Worm (Caenorhabditis elegans) whole organism, L2 larva: ENCODE measurements around the gene F14E5.8.

Source experiments
- C34F6.9 ChIP-seq: fragments of 150-350 bp; optimal IDR thresholded peaks from 2 replicates; lab custom pipeline; 2014; ENCODE audit warnings: missing biosample characterization, missing genetic modification characterization
- F13H6.1 ChIP-seq: sonication (generic microtip); optimal IDR thresholded peaks from 2 replicates; lab custom pipeline; 2016; ENCODE audit warnings: missing genetic modification characterization, missing compliant biosample characterization
- alr-1 ChIP-seq: fragments of 150-350 bp; optimal IDR thresholded peaks from 2 replicates; lab custom pipeline; 2014; ENCODE audit warnings: missing biosample characterization, missing genetic modification characterization
- aly-2 ChIP-seq: fragments of 150-350 bp; optimal IDR thresholded peaks from 2 replicates; lab custom pipeline; 2014; ENCODE audit warnings: missing biosample characterization, missing genetic modification characterization
- ama-1 ChIP-seq: fragments of 150-350 bp; optimal IDR thresholded peaks from 2 replicates; lab custom pipeline; 2018; ENCODE audit warnings: inconsistent platforms
- blmp-1 ChIP-seq: sonication (generic microtip); optimal IDR thresholded peaks from 2 replicates; lab custom pipeline; 2017; ENCODE audit warnings: missing genetic modification characterization, mild to moderate bottlenecking, missing compliant biosample characterization, antibody characterized with exemption, moderate library complexity; ENCODE audit not compliant: insufficient read depth
- ceh-16 ChIP-seq: fragments of 150-350 bp; optimal IDR thresholded peaks from 2 replicates; lab custom pipeline; 2014; ENCODE audit warnings: missing biosample characterization, missing genetic modification characterization
- ceh-82 ChIP-seq: fragments of 150-350 bp; optimal IDR thresholded peaks from 2 replicates; lab custom pipeline; 2014; ENCODE audit warnings: missing biosample characterization, missing genetic modification characterization
- crh-2 ChIP-seq: sonication (generic microtip); optimal IDR thresholded peaks from 2 replicates; lab custom pipeline; 2017; ENCODE audit warnings: missing biosample characterization, missing genetic modification characterization
- dmd-4 ChIP-seq: sonication (generic microtip); optimal IDR thresholded peaks from 2 replicates; lab custom pipeline; 2017; ENCODE audit warnings: missing biosample characterization, missing genetic modification characterization
- egl-27 ChIP-seq: sonication (generic microtip); optimal IDR thresholded peaks from 3 replicates; lab custom pipeline; 2017; ENCODE audit warnings: missing biosample characterization, missing genetic modification reagents, missing genetic modification characterization
- elt-1 ChIP-seq: fragments of 150-350 bp; optimal IDR thresholded peaks from 2 replicates; lab custom pipeline; 2014; ENCODE audit warnings: missing biosample characterization, missing genetic modification characterization
- elt-3 ChIP-seq: sonication (generic microtip); optimal IDR thresholded peaks from 2 replicates; lab custom pipeline; 2017; ENCODE audit warnings: missing biosample characterization, missing genetic modification characterization
- lin-11 ChIP-seq: fragments of 150-350 bp; sonication (generic microtip); optimal IDR thresholded peaks from 2 replicates; lab custom pipeline; 2014; ENCODE audit warnings: missing biosample characterization, missing genetic modification characterization, inconsistent platforms, mixed read lengths
- lin-13 ChIP-seq: fragments of 150-350 bp; optimal IDR thresholded peaks from 2 replicates; lab custom pipeline; 2014; ENCODE audit warnings: missing biosample characterization, missing genetic modification reagents, missing genetic modification characterization
- lsy-2 ChIP-seq, 2 experiments: fragments of 150-350 bp in 1 of 2; sonication (generic microtip) in 1 of 2; optimal IDR thresholded peaks; 2 replicates each; lab custom pipeline; 2014 to 2017; ENCODE audit warnings: missing biosample characterization in 2 of 2, missing genetic modification characterization in 2 of 2
- mab-5 ChIP-seq: fragments of 150-350 bp; optimal IDR thresholded peaks from 2 replicates; lab custom pipeline; 2014; ENCODE audit warnings: missing biosample characterization, missing genetic modification characterization
- mbf-1 ChIP-seq: sonication (generic microtip); optimal IDR thresholded peaks from 2 replicates; lab custom pipeline; 2017; ENCODE audit warnings: missing biosample characterization, missing genetic modification characterization
- mdl-1 ChIP-seq, 2 experiments: fragments of 150-350 bp in 1 of 2; sonication (generic microtip) in 1 of 2; optimal IDR thresholded peaks; 2 replicates each; lab custom pipeline; 2017; ENCODE audit warnings: missing biosample characterization in 2 of 2, missing genetic modification characterization in 2 of 2
- nhr-10 ChIP-seq: sonication (generic microtip); optimal IDR thresholded peaks from 2 replicates; lab custom pipeline; 2017; ENCODE audit warnings: missing biosample characterization, missing genetic modification characterization
- nhr-12 ChIP-seq: fragments of 150-350 bp; optimal IDR thresholded peaks from 2 replicates; lab custom pipeline; 2014; ENCODE audit warnings: missing biosample characterization, missing genetic modification characterization
- nhr-129 ChIP-seq: fragments of 150-350 bp; optimal IDR thresholded peaks from 2 replicates; lab custom pipeline; 2014; ENCODE audit warnings: missing biosample characterization, missing genetic modification characterization
- nhr-25 ChIP-seq: fragments of 150-350 bp; sonication (generic microtip); optimal IDR thresholded peaks from 3 replicates; lab custom pipeline; 2014; ENCODE audit warnings: missing biosample characterization, missing genetic modification characterization
- nhr-6 ChIP-seq: fragments of 150-350 bp; optimal IDR thresholded peaks from 2 replicates; lab custom pipeline; 2014; ENCODE audit warnings: missing biosample characterization, missing genetic modification characterization
- peb-1 ChIP-seq: fragments of 150-350 bp; optimal IDR thresholded peaks from 2 replicates; lab custom pipeline; 2014; ENCODE audit warnings: missing biosample characterization, missing genetic modification characterization
- sem-4 ChIP-seq: fragments of 150-350 bp; optimal IDR thresholded peaks from 2 replicates; lab custom pipeline; 2014; ENCODE audit warnings: missing biosample characterization, missing genetic modification reagents, missing genetic modification characterization
- sma-3 ChIP-seq: sonication (generic microtip); optimal IDR thresholded peaks from 2 replicates; lab custom pipeline; 2016; ENCODE audit warnings: missing genetic modification reagents, missing genetic modification characterization, missing compliant biosample characterization
- unc-39 ChIP-seq: fragments of 150-350 bp; optimal IDR thresholded peaks from 2 replicates; lab custom pipeline; 2014; ENCODE audit warnings: missing biosample characterization, missing genetic modification characterization
- unc-55 ChIP-seq: fragments of 150-350 bp; sonication (generic microtip); optimal IDR thresholded peaks from 3 replicates; lab custom pipeline; 2014; ENCODE audit warnings: missing biosample characterization, missing genetic modification reagents, missing genetic modification characterization
- unc-62 ChIP-seq: fragments of 150-350 bp; optimal IDR thresholded peaks from 2 replicates; lab custom pipeline; 2014; ENCODE audit warnings: missing biosample characterization, missing genetic modification reagents, missing genetic modification characterization
- zag-1 ChIP-seq: fragments of 150-350 bp; optimal IDR thresholded peaks from 2 replicates; lab custom pipeline; 2014; ENCODE audit warnings: missing biosample characterization, missing genetic modification characterization
- ztf-1 ChIP-seq: fragments of 200-800 bp; sonication (Bioruptor generic); conservative IDR thresholded peaks from 2 replicates; pipeline ENCODE4 v1.3.6; 2022; ENCODE audit warnings: missing genetic modification characterization, missing compliant biosample characterization
- ztf-11 ChIP-seq: sonication (generic microtip); optimal IDR thresholded peaks from 2 replicates; lab custom pipeline; 2017; ENCODE audit warnings: missing biosample characterization, missing genetic modification characterization
- ztf-4 ChIP-seq: fragments of 150-350 bp; optimal IDR thresholded peaks from 2 replicates; lab custom pipeline; 2014; ENCODE audit warnings: missing biosample characterization, missing genetic modification characterization

The F14E5.8 gene

DNA sequence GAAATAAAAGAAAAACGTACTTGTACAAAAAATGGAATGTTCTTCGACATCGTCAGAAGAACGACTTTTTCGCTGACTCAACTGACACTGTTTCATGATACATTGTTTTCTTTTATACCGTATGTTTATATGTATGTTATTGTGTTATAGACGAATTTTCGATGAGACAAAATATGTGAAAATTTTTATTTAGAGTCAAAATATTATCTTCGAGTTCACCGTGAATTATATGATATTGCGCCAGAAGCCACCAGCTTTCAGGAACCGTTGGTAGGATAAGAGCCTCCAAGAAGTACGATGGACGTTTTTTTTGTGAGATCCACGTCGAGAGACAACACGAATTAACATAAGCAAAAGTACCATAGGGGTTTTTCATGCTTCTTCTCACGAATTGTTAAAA lies 36.2 kb downstream of the F14E5.8 start, which contains the start of gene F22B5.6:
Gene F22B5.6, minus strand, starts transcription at position 101 of the 400 bp plus-strand sequence.
- TF ChIP-seq C34F6.9 (tag; lab: Kevin White, UChicago) = no peak
- no peak for TF ChIP-seq elt-3 (tag; lab: Kevin White, UChicago)

ce11 chrII:8456681-8457389 lies 36.9 kb downstream of the F14E5.8 start:
- TF ChIP-seq ztf-11 = no peak
- no peak for TF ChIP-seq blmp-1 (tag; lab: Kevin White, UChicago)
- TF ChIP-seq nhr-10 (tag; lab: Kevin White, UChicago) = no peak
- TF ChIP-seq lin-11 (tag; lab: Kevin White, UChicago) = no peak
- TF ChIP-seq mab-5 (tag; lab: Kevin White, UChicago) = no peak
- TF ChIP-seq crh-2 (tag; lab: Kevin White, UChicago) = no peak
- TF ChIP-seq elt-1 (tag; lab: Kevin White, UChicago) = no peak
- no peak for TF ChIP-seq nhr-129 (tag; lab: Kevin White, UChicago)
- no peak for TF ChIP-seq lin-13 (GFP tag; lab: Kevin White, UChicago)
- no peak for TF ChIP-seq aly-2 (tag; lab: Kevin White, UChicago)
- TF ChIP-seq mdl-1 (tag; optimal IDR thresholded peaks at IDR 0.05; lab: Kevin White, UChicago) = no peak
- TF ChIP-seq ztf-1 (GFP tag; lab: Robert Waterston, UW) = no peak
- no peak for TF ChIP-seq dmd-4 (tag; lab: Kevin White, UChicago)
- TF ChIP-seq unc-55 (GFP tag; lab: Kevin White, UChicago) = no peak
- TF ChIP-seq unc-62 (GFP tag; lab: Kevin White, UChicago) = no peak
- TF ChIP-seq peb-1 = no peak
- TF ChIP-seq nhr-6 (tag; lab: Kevin White, UChicago) = no peak
- TF ChIP-seq egl-27 (tag; lab: Kevin White, UChicago) = no peak
- TF ChIP-seq sma-3 (GFP tag; lab: Kevin White, UChicago) = no peak

- TF ChIP-seq nhr-6 (tag; lab: Kevin White, UChicago) (no peak), nhr-129 (tag; lab: Kevin White, UChicago) (peak; percentile 26), ztf-11 (no peak), unc-39 (tag; lab: Kevin White, UChicago) (no peak), blmp-1 (tag; lab: Kevin White, UChicago) (no peak), F13H6.1 (tag; lab: Kevin White, UChicago) (no peak), ceh-16 (tag; lab: Kevin White, UChicago) (no peak), sem-4 (tag; lab: Kevin White, UChicago) (no peak), lin-11 (tag; lab: Kevin White, UChicago) (no peak), ceh-82 (tag; lab: Kevin White, UChicago) (no peak), mbf-1 (tag; lab: Kevin White, UChicago) (no peak), unc-55 (GFP tag; lab: Kevin White, UChicago) (peak; percentile 30), nhr-25 (no peak), elt-3 (tag; lab: Kevin White, UChicago) (no peak), ztf-4 (tag; lab: Kevin White, UChicago) (no peak), lsy-2 (tag; optimal IDR thresholded peaks at IDR 0.05; lab: Kevin White, UChicago) (peak in 1 of 2 experiments; percentile 29), nhr-10 (tag; lab: Kevin White, UChicago) (no peak), C34F6.9 (tag; lab: Kevin White, UChicago) (peak; percentile 63), ztf-1 (GFP tag; lab: Robert Waterston, UW) (no peak), zag-1 (tag; lab: Kevin White, UChicago) (no peak), egl-27 (tag; lab: Kevin White, UChicago) (no peak), crh-2 (tag; lab: Kevin White, UChicago) (no peak), nhr-12 (no peak), dmd-4 (tag; lab: Kevin White, UChicago) (no peak), elt-1 (tag; lab: Kevin White, UChicago) (no peak)
Observed at ce11 chrII:8457438-8457837, 37.5 kb downstream of the F14E5.8 start, which contains the start of gene zyg-9. TSS of gene zyg-9 (plus strand) at chrII:8457818.

DNA sequence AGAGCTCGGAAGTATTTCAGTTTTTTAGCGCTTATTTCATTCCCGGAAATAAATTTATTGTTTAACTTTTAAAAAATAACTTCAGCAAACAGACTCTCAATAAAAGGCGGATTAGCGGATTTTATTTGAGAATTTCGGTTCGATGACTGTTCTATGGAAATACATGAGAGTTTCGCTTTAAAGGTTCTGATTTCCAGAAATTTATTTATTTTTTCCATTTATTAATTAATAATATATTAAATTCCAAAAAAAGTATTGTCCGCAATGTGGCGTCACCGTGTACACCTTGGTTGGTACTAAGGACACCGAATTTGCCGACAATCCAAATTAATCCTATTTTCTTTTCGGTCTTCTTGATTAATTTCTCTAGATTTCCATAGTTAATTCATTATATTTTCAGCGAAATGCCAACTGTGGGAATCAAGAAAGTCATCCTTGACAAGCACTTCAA lies 44.6 kb downstream of the F14E5.8 start, which contains the start of gene fars-3:
Gene fars-3, plus strand, starts transcription at position 401 of the 451 bp plus-strand sequence.
- peak in 1 of 2 experiments; percentile 49 for TF ChIP-seq lsy-2 (tag; optimal IDR thresholded peaks at IDR 0.05; lab: Kevin White, UChicago)
- no peak for TF ChIP-seq nhr-12
- TF ChIP-seq ama-1 = peak; percentile 26
- no peak for TF ChIP-seq alr-1 (tag; lab: Kevin White, UChicago)
- peak; percentile 39 for TF ChIP-seq C34F6.9 (tag; lab: Kevin White, UChicago)
